Worm (Caenorhabditis elegans): ENCODE results near the gene pfd-5.
A peak's percentile ranks its signal among the peaks of the same experiment; 100 is the strongest.

DNA sequence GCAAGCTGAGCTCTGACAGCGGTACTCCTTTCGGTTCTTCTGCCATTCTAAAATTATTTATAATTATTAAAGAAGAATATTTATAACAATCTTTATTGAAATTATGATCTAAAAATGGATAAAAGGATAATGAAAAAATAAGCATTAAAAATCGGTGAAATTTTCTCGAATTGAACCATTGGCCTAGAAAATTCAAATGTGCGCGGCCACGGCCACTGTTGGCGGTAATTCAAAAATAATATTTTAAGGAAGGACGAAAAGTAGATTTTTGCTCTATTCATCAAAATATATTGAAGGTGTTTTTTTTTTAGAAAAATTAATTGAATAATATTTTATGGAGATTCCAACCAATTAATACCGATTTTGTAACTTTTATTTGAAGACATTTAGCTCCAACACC lies at the start of gene pfd-5:
- TF ChIP-seq flt-1 (GFP tag; IDR thresholded peaks at IDR 0.05) = peak; percentile 84
- TF ChIP-seq cog-1 (tag; optimal IDR thresholded peaks at IDR 0.05) = peak; percentile 52
- TF ChIP-seq klf-2 (GFP tag; conservative IDR thresholded peaks at IDR 0.05) = peak; percentile 71; the same call in 1 of the 2 replicates
- no peak for TF ChIP-seq tab-1 (GFP tag; IDR thresholded peaks at IDR 0.05)
- TF ChIP-seq T22C8.4 (GFP tag; IDR thresholded peaks at IDR 0.05) = no peak; the same call in 1 of the 2 replicates
- TF ChIP-seq med-1 (GFP tag; optimal IDR thresholded peaks at IDR 0.05; ENCODE audit: insufficient read depth) = no peak
- peak; percentile 74 for TF ChIP-seq ztf-23 (GFP tag; IDR thresholded peaks at IDR 0.05)
- TF ChIP-seq ref-1 (GFP tag; conservative IDR thresholded peaks at IDR 0.05) = no peak

Data from whole organism, midembryonic.